Fruit fly (Drosophila melanogaster) whole organism, pupa: ENCODE measurements around the gene CG31016.

Source experiments
- CG10348 ChIP-seq: fragments of 200-800 bp; sonication (Bioruptor generic); IDR thresholded peaks from 2 replicates; pipeline ENCODE4 v1.3.6; 2022; ENCODE audit warnings: missing biosample characterization, missing genetic modification characterization
- CG12605 ChIP-seq: fragments of 200-800 bp; sonication (Bioruptor generic); IDR thresholded peaks from 2 replicates; pipeline ENCODE4 v1.3.6; 2022; ENCODE audit warnings: missing biosample characterization, missing genetic modification characterization
- CG13204 ChIP-seq: fragments of 200-800 bp; sonication (Bioruptor generic); optimal IDR thresholded peaks from 2 replicates; lab custom pipeline; 2018; ENCODE audit warnings: missing biosample characterization, mild to moderate bottlenecking, missing genetic modification characterization, moderate library complexity
- CG14655 ChIP-seq: fragments of 200-800 bp; sonication (Bioruptor generic); optimal IDR thresholded peaks from 3 replicates; lab custom pipeline; 2017; ENCODE audit warnings: mild to moderate bottlenecking, missing biosample characterization, missing genetic modification reagents, missing genetic modification characterization
- CG17806 ChIP-seq: fragments of 200-800 bp; sonication (Bioruptor generic); optimal IDR thresholded peaks from 2 replicates; lab custom pipeline; 2018; ENCODE audit warnings: missing biosample characterization, mild to moderate bottlenecking, missing genetic modification characterization, moderate library complexity
- CG32121 ChIP-seq: fragments of 200-800 bp; sonication (Bioruptor generic); IDR thresholded peaks from 2 replicates; pipeline ENCODE4 v1.3.6; 2022; ENCODE audit warnings: missing biosample characterization, missing genetic modification characterization
- CG34367 ChIP-seq: fragments of 200-800 bp; sonication (Bioruptor generic); optimal IDR thresholded peaks from 2 replicates; lab custom pipeline; 2018; ENCODE audit warnings: missing biosample characterization, mild to moderate bottlenecking, missing genetic modification characterization
- CG4496 ChIP-seq: fragments of 200-800 bp; sonication (Bioruptor generic); IDR thresholded peaks from 3 replicates; pipeline ENCODE4 v1.3.6; 2022; ENCODE audit warnings: missing biosample characterization, missing genetic modification characterization
- CG8159 ChIP-seq: fragments of 200-800 bp; sonication (Bioruptor generic); optimal IDR thresholded peaks from 3 replicates; lab custom pipeline; 2018; ENCODE audit warnings: missing biosample characterization, mild to moderate bottlenecking, missing genetic modification characterization, moderate library complexity
- CG8301 ChIP-seq: fragments of 200-800 bp; sonication (Bioruptor generic); optimal IDR thresholded peaks from 2 replicates; lab custom pipeline; 2018; ENCODE audit warnings: missing biosample characterization, mild to moderate bottlenecking, missing genetic modification characterization
- CG9948 ChIP-seq: fragments of 200-800 bp; sonication (Bioruptor generic); optimal IDR thresholded peaks from 2 replicates; lab custom pipeline; 2018; ENCODE audit warnings: missing biosample characterization, mild to moderate bottlenecking, missing genetic modification characterization, moderate library complexity
- D1 ChIP-seq: fragments of 200-800 bp; sonication (Bioruptor generic); optimal IDR thresholded peaks from 2 replicates; lab custom pipeline; 2018; ENCODE audit warnings: missing biosample characterization, mild to moderate bottlenecking, missing genetic modification characterization, moderate library complexity
- EcR ChIP-seq: fragments of 200-800 bp; sonication (Bioruptor generic); optimal IDR thresholded peaks from 3 replicates; lab custom pipeline; 2019; ENCODE audit warnings: missing biosample characterization, missing genetic modification characterization, mild to moderate bottlenecking, moderate library complexity, missing genetic modification reagents
- Ets98B ChIP-seq: fragments of 200-800 bp; sonication (Bioruptor generic); IDR thresholded peaks from 2 replicates; pipeline ENCODE4 v1.3.6; 2022; ENCODE audit warnings: missing biosample characterization, missing genetic modification characterization
- Pif1A ChIP-seq: fragments of 200-800 bp; sonication (Bioruptor generic); optimal IDR thresholded peaks from 3 replicates; lab custom pipeline; 2016; ENCODE audit warnings: missing biosample characterization, missing genetic modification characterization
- Pif1B ChIP-seq: fragments of 200-800 bp; sonication (Bioruptor generic); optimal IDR thresholded peaks from 3 replicates; lab custom pipeline; 2016; ENCODE audit warnings: missing biosample characterization, missing genetic modification characterization
- Snoo ChIP-seq: fragments of 200-800 bp; sonication (Bioruptor generic); optimal IDR thresholded peaks from 3 replicates; lab custom pipeline; 2017; ENCODE audit warnings: missing biosample characterization, mild to moderate bottlenecking, missing genetic modification characterization, inconsistent platforms
- fd96Ca ChIP-seq: fragments of 200-800 bp; sonication (Bioruptor generic); IDR thresholded peaks from 3 replicates; pipeline ENCODE4 v1.3.6; 2022; ENCODE audit warnings: missing biosample characterization, missing genetic modification characterization
- gl ChIP-seq: fragments of 200-800 bp; sonication (Bioruptor generic); optimal IDR thresholded peaks from 2 replicates; lab custom pipeline; 2018; ENCODE audit warnings: missing biosample characterization, mild to moderate bottlenecking, missing genetic modification characterization
- rn ChIP-seq: fragments of 200-800 bp; sonication (Bioruptor generic); IDR thresholded peaks from 2 replicates; pipeline ENCODE4 v1.3.6; 2022; ENCODE audit warnings: missing biosample characterization, missing genetic modification characterization

CG31016 gene

dm6 chr3R:30601440-30602256 lies 4.3 kb upstream of the CG31016 start, which contains the start of the genes CG2246 and CG31021:
Gene CG2246, minus strand, starts transcription at chr3R:30601489.
Gene CG31021, plus strand, starts transcription at chr3R:30602206.
- TF ChIP-seq CG13204 (GFP tag; lab: Kevin White, UChicago) = no peak
- TF ChIP-seq fd96Ca = no peak; the same call in 2 of the 3 replicates
- no peak for TF ChIP-seq Snoo (tag; lab: Kevin White, UChicago)
- TF ChIP-seq CG10348 (GFP tag; lab: Robert Waterston, UW) = no peak
- TF ChIP-seq D1 (tag; lab: Kevin White, UChicago) = no peak
- TF ChIP-seq Ets98B = peak; percentile 31
- peak; percentile 45; the same call in 2 of the 3 replicates for TF ChIP-seq CG4496 (GFP tag; lab: Robert Waterston, UW)
- TF ChIP-seq Pif1A (GFP tag; lab: Kevin White, UChicago) = peak; percentile 23

dm6 chr3R:30603881-30604280 lies 2.1 kb upstream of the CG31016 start, which contains the start of gene PH4alphaNE3:
Gene PH4alphaNE3, plus strand, starts transcription at chr3R:30604181.
- TF ChIP-seq Pif1B (GFP tag; lab: Kevin White, UChicago) (no peak), CG17806 (tag; lab: Kevin White, UChicago) (no peak), CG12605 (GFP tag; lab: Robert Waterston, UW) (no peak), CG34367 (no peak), CG10348 (GFP tag; lab: Robert Waterston, UW) (no peak), rn (no peak)

dm6 chr3R:30616098-30616857 lies 10.3 kb downstream of the CG31016 start:
- TF ChIP-seq CG34367 = no peak
- TF ChIP-seq D1 (tag; lab: Kevin White, UChicago) = no peak
- TF ChIP-seq gl = no peak
- no peak for TF ChIP-seq CG10348 (GFP tag; lab: Robert Waterston, UW)
- no peak for TF ChIP-seq CG8301
- TF ChIP-seq CG14655 = no peak
- no peak for TF ChIP-seq CG4496 (GFP tag; lab: Robert Waterston, UW)
- no peak for TF ChIP-seq Pif1B (GFP tag; lab: Kevin White, UChicago)
- TF ChIP-seq Snoo (tag; lab: Kevin White, UChicago) = no peak
- no peak for TF ChIP-seq CG12605 (GFP tag; lab: Robert Waterston, UW)
- no peak for TF ChIP-seq CG17806 (tag; lab: Kevin White, UChicago)
- TF ChIP-seq CG32121 (GFP tag; lab: Robert Waterston, UW) = no peak
- TF ChIP-seq Pif1A (GFP tag; lab: Kevin White, UChicago) = no peak
- TF ChIP-seq CG9948 (tag; lab: Kevin White, UChicago) = no peak
- no peak for TF ChIP-seq EcR
- TF ChIP-seq CG8159 (tag; lab: Kevin White, UChicago) = no peak
- no peak for TF ChIP-seq CG13204 (GFP tag; lab: Kevin White, UChicago)
- TF ChIP-seq rn = no peak

- no peak for TF ChIP-seq EcR
- TF ChIP-seq Pif1B (GFP tag; lab: Kevin White, UChicago) = no peak
- no peak for TF ChIP-seq CG4496 (GFP tag; lab: Robert Waterston, UW)
- TF ChIP-seq Pif1A (GFP tag; lab: Kevin White, UChicago) = no peak
These were observed 11.5 kb downstream of the CG31016 start for dm6 chr3R:30617457-30617856.

dm6 chr3R:30621806-30622205 lies 15.8 kb downstream of the CG31016 start, which contains the start of gene CG44954:
Gene CG44954, minus strand, starts transcription at chr3R:30621906.
- no peak for TF ChIP-seq CG9948 (tag; lab: Kevin White, UChicago)
- no peak for TF ChIP-seq CG17806 (tag; lab: Kevin White, UChicago)
- no peak for TF ChIP-seq CG4496 (GFP tag; lab: Robert Waterston, UW)
- no peak for TF ChIP-seq CG14655
- no peak for TF ChIP-seq CG10348 (GFP tag; lab: Robert Waterston, UW)
- TF ChIP-seq Pif1A (GFP tag; lab: Kevin White, UChicago) = no peak
- no peak for TF ChIP-seq rn
- TF ChIP-seq CG13204 (GFP tag; lab: Kevin White, UChicago) = no peak
- no peak for TF ChIP-seq CG8301
- TF ChIP-seq D1 (tag; lab: Kevin White, UChicago) = no peak
- TF ChIP-seq EcR = no peak
- TF ChIP-seq Snoo (tag; lab: Kevin White, UChicago) = no peak
- TF ChIP-seq gl = no peak
- TF ChIP-seq CG34367 = no peak
- no peak for TF ChIP-seq CG12605 (GFP tag; lab: Robert Waterston, UW)
- TF ChIP-seq Ets98B = no peak
- TF ChIP-seq fd96Ca = no peak

dm6 chr3R:30628928-30629327 lies 22.9 kb downstream of the CG31016 start, which contains the start of gene CG2267:
Gene CG2267, minus strand, starts transcription at chr3R:30629028.
- TF ChIP-seq gl (no peak), CG34367 (no peak), CG13204 (GFP tag; lab: Kevin White, UChicago) (no peak), CG14655 (no peak), CG32121 (GFP tag; lab: Robert Waterston, UW) (no peak), fd96Ca (no peak)
